Fruit fly (Drosophila melanogaster): ENCODE results near the gene Ranbp21.
A peak's percentile ranks its signal among the peaks of the same experiment; 100 is the strongest.

Ranbp21 gene

dm6 chrX:19638328-19638940 is 13.6 kb downstream of the Ranbp21 start, which contains the start of gene Rcd-1 (continued):
- TF ChIP-seq CG32772 (GFP tag; IDR thresholded peaks at IDR 0.05) (0 out of 2 replicates have a peak, but pooled peaks have one; percentile 18), seq (GFP tag; IDR thresholded peaks at IDR 0.05) (no peak), sens (GFP tag) (peak; percentile 66), pzg (GFP tag; optimal IDR thresholded peaks at IDR 0.05) (peak; percentile 81), CG12659 (GFP tag; optimal IDR thresholded peaks at IDR 0.05) (peak; percentile 28), Rx (GFP tag; IDR thresholded peaks at IDR 0.05) (no peak), Dp (GFP tag; optimal IDR thresholded peaks at IDR 0.05) (peak; percentile 51), prd (optimal IDR thresholded peaks at IDR 0.05) (no peak), prd (GFP tag; IDR thresholded peaks at IDR 0.05) (no peak), CTCF (GFP tag; optimal IDR thresholded peaks at IDR 0.05) (peak; percentile 43), CG2875 (GFP tag; optimal IDR thresholded peaks at IDR 0.05) (no peak), CG3847 (GFP tag; IDR thresholded peaks at IDR 0.05) (peak; percentile 15; the same call in 1 of the 2 replicates), MESR4 (GFP tag; optimal IDR thresholded peaks at IDR 0.05) (no peak), twi (tag; optimal IDR thresholded peaks at IDR 0.05) (no peak), gfzf (GFP tag; optimal IDR thresholded peaks at IDR 0.05) (peak; percentile 97), vfl (GFP tag; optimal IDR thresholded peaks at IDR 0.05) (no peak), schlank (tag; optimal IDR thresholded peaks at IDR 0.05) (no peak), ewg (GFP tag; optimal IDR thresholded peaks at IDR 0.05) (peak; percentile 63), CG9727 (GFP tag; optimal IDR thresholded peaks at IDR 0.05) (peak; percentile 18), Dbx (GFP tag; IDR thresholded peaks at IDR 0.05) (peak; percentile 7; the same call in 1 of the 3 replicates), maf-S (GFP tag; optimal IDR thresholded peaks at IDR 0.05) (no peak), slbo (GFP tag; IDR thresholded peaks at IDR 0.05) (peak; percentile 22; the same call in 1 of the 2 replicates), CG15514 (GFP tag; optimal IDR thresholded peaks at IDR 0.05) (peak; percentile 36), vvl (GFP tag; IDR thresholded peaks at IDR 0.05) (peak; percentile 49; the same call in 1 of the 2 replicates), CG5953 (GFP tag; IDR thresholded peaks at IDR 0.05) (no peak), Xrp1 (GFP tag; IDR thresholded peaks at IDR 0.05) (no peak)

- peak in 1 of 3 experiments; percentile 80 for TF ChIP-seq lola (GFP tag; optimal IDR thresholded peaks at IDR 0.05)
- TF ChIP-seq Adf1 (GFP tag; IDR thresholded peaks at IDR 0.05) = peak; percentile 77
- 0 out of 3 replicates have a peak, but pooled peaks have one; percentile 8 for TF ChIP-seq Opbp (GFP tag; IDR thresholded peaks at IDR 0.05; ENCODE audit: partially characterized antibody)
- TF ChIP-seq dati (GFP tag; IDR thresholded peaks at IDR 0.05) = no peak
- no peak for TF ChIP-seq twi (tag; optimal IDR thresholded peaks at IDR 0.05)
- TF ChIP-seq CG8478 (optimal IDR thresholded peaks at IDR 0.05) = peak; percentile 95
- TF ChIP-seq pros (GFP tag; optimal IDR thresholded peaks at IDR 0.05) = peak; percentile 56
- peak; percentile 15 for TF ChIP-seq HmgZ (tag; optimal IDR thresholded peaks at IDR 0.05)
- TF ChIP-seq CG4360 (GFP tag; IDR thresholded peaks at IDR 0.05) = peak; percentile 57
- TF ChIP-seq pita (GFP tag; optimal IDR thresholded peaks at IDR 0.05) = no peak
- TF ChIP-seq CG6175 (GFP tag; IDR thresholded peaks at IDR 0.05) = 0 out of 3 replicates have a peak, but pooled peaks have one; percentile 6
- no peak for TF ChIP-seq CG12299 (tag; optimal IDR thresholded peaks at IDR 0.05)
- TF ChIP-seq YL-1 (GFP tag; optimal IDR thresholded peaks at IDR 0.05) = peak; percentile 18
- no peak for TF ChIP-seq dm (GFP tag; optimal IDR thresholded peaks at IDR 0.05)
- TF ChIP-seq CG15479 (GFP tag; optimal IDR thresholded peaks at IDR 0.05) = peak; percentile 95
- no peak for TF ChIP-seq toy (GFP tag; IDR thresholded peaks at IDR 0.05)
- peak; percentile 19 for TF ChIP-seq D (optimal IDR thresholded peaks at IDR 0.05)
- no peak for TF ChIP-seq D (GFP tag; optimal IDR thresholded peaks at IDR 0.05)
- TF ChIP-seq Dll (GFP tag; IDR thresholded peaks at IDR 0.05; ENCODE audit: partially characterized antibody) = 0 out of 4 replicates have a peak, but pooled peaks have one; percentile 15
- no peak for TF ChIP-seq inv (GFP tag; IDR thresholded peaks at IDR 0.05; ENCODE audit: partially characterized antibody)
- TF ChIP-seq zfh1 (GFP tag; IDR thresholded peaks at IDR 0.05) = no peak
- TF ChIP-seq CG34224 (GFP tag; IDR thresholded peaks at IDR 0.05; ENCODE audit: partially characterized antibody) = 0 out of 3 replicates have a peak, but pooled peaks have one; percentile 21
- TF ChIP-seq phol (tag; optimal IDR thresholded peaks at IDR 0.05) = peak; percentile 56
- peak; percentile 93 for TF ChIP-seq CG17385 (GFP tag; optimal IDR thresholded peaks at IDR 0.05)
Measured at dm6 chrX:19637434-19638327, 14.4 kb downstream of the Ranbp21 start.

Measured in whole organism, embryonic.